Worm (Caenorhabditis elegans) whole organism, L1 larva: ENCODE data around the gene dyc-1.

Experiments used
- ces-1 ChIP-seq: fragments of 150-350 bp; optimal IDR thresholded peaks from 2 replicates; lab custom pipeline; 2014; ENCODE audit warnings: missing biosample characterization, missing genetic modification reagents, missing genetic modification characterization
- dpl-1 ChIP-seq, 3 experiments: fragments of 150-350 bp in 2 of 3; sonication (generic microtip) in 1 of 3; optimal IDR thresholded peaks; 2 replicates each; lab custom pipeline; 2014 to 2017; ENCODE audit warnings: missing biosample characterization in 3 of 3, missing genetic modification characterization in 3 of 3, missing genetic modification reagents in 3 of 3
- efl-1 ChIP-seq, 4 experiments: fragments of 150-350 bp; optimal IDR thresholded peaks in 3 of 4; peaks in 1 of 4; 1 replicate in 1 of 4; 2 replicates in 3 of 4; lab custom pipeline; 2014; ENCODE audit warnings: missing biosample characterization in 2 of 4, missing genetic modification characterization in 2 of 4, missing genetic modification reagents in 2 of 4
- egl-27 ChIP-seq, 2 experiments: fragments of 150-350 bp in 1 of 2; sonication (generic microtip); optimal IDR thresholded peaks; 3 replicates each; lab custom pipeline; 2017 to 2018; ENCODE audit warnings: missing biosample characterization in 2 of 2, missing genetic modification characterization in 2 of 2, missing genetic modification reagents in 2 of 2
- mep-1 ChIP-seq: fragments of 150-350 bp; optimal IDR thresholded peaks from 2 replicates; lab custom pipeline; 2014; ENCODE audit warnings: missing biosample characterization, missing genetic modification characterization
- nhr-77 ChIP-seq: fragments of 150-350 bp; optimal IDR thresholded peaks from 2 replicates; lab custom pipeline; 2014; ENCODE audit warnings: missing biosample characterization, missing genetic modification characterization
- tbx-2 ChIP-seq: sonication (generic microtip); optimal IDR thresholded peaks from 2 replicates; lab custom pipeline; 2016; ENCODE audit warnings: missing genetic modification characterization, missing compliant biosample characterization
- unc-130 ChIP-seq: fragments of 150-350 bp; optimal IDR thresholded peaks from 2 replicates; lab custom pipeline; 2017; ENCODE audit warnings: missing biosample characterization, missing genetic modification characterization, inconsistent platforms
- vab-15 ChIP-seq: sonication (generic microtip); optimal IDR thresholded peaks from 2 replicates; lab custom pipeline; 2017; ENCODE audit warnings: missing genotype, mild to moderate bottlenecking, missing genetic modification characterization, missing compliant biosample characterization
- zip-4 ChIP-seq: fragments of 200-800 bp; sonication (Bioruptor generic); optimal IDR thresholded peaks from 2 replicates; lab custom pipeline; 2018; ENCODE audit warnings: mild to moderate bottlenecking, missing genetic modification characterization, moderate library complexity, missing compliant biosample characterization

ce11 chrX:14069528-14069927, 20.2 kb downstream of the dyc-1 start:
- TF ChIP-seq zip-4, result no peak
- no peak for TF ChIP-seq nhr-77 (tag; lab: Kevin White, UChicago)
- TF ChIP-seq tbx-2 (tag; lab: Kevin White, UChicago), result no peak
- no peak for TF ChIP-seq vab-15 (tag; lab: Kevin White, UChicago)
- no peak for TF ChIP-seq efl-1 (optimal IDR thresholded peaks at IDR 0.05; lab: Kevin White, UChicago)
- TF ChIP-seq efl-1 (GFP tag; optimal IDR thresholded peaks at IDR 0.05 in 1 of 2; lab: Kevin White, UChicago), result no peak
- TF ChIP-seq unc-130, result no peak
- TF ChIP-seq dpl-1 (GFP tag; optimal IDR thresholded peaks at IDR 0.05; lab: Kevin White, UChicago), result no peak
- no peak for TF ChIP-seq egl-27 (tag; optimal IDR thresholded peaks at IDR 0.05; lab: Kevin White, UChicago)
- TF ChIP-seq ces-1 (GFP tag; lab: Kevin White, UChicago), result no peak
- no peak for TF ChIP-seq mep-1
